Worm (Caenorhabditis elegans) whole organism, midembryonic: ENCODE data around the gene nhr-218.

Source experiments
- T22C8.4 ChIP-seq: fragments of 200-800 bp; sonication (Bioruptor generic); IDR thresholded peaks from 2 replicates; pipeline ENCODE4 v1.3.6; 2022; ENCODE audit warnings: missing genetic modification characterization, missing compliant biosample characterization
- cog-1 ChIP-seq: sonication (generic microtip); optimal IDR thresholded peaks from 2 replicates; lab custom pipeline; 2016; ENCODE audit warnings: missing genetic modification characterization, missing compliant biosample characterization
- flt-1 ChIP-seq: fragments of 200-800 bp; sonication (Bioruptor generic); IDR thresholded peaks from 2 replicates; pipeline ENCODE4 v1.3.6; 2022; ENCODE audit warnings: missing genetic modification characterization, missing compliant biosample characterization
- klf-2 ChIP-seq: fragments of 200-800 bp; sonication (Bioruptor generic); conservative IDR thresholded peaks from 2 replicates; pipeline ENCODE4 v1.3.6; 2022; ENCODE audit warnings: missing genetic modification reagents, missing genetic modification characterization, missing compliant biosample characterization
- med-1 ChIP-seq: sonication (generic microtip); optimal IDR thresholded peaks from 2 replicates; lab custom pipeline; 2017; ENCODE audit warnings: missing genetic modification characterization, mild to moderate bottlenecking, missing compliant biosample characterization, antibody characterized with exemption, missing genetic modification reagents; ENCODE audit not compliant: insufficient read depth
- ref-1 ChIP-seq: fragments of 200-800 bp; sonication (Bioruptor generic); conservative IDR thresholded peaks from 2 replicates; pipeline ENCODE4 v1.3.6; 2022; ENCODE audit warnings: missing genetic modification reagents, missing genetic modification characterization, missing compliant biosample characterization
- tab-1 ChIP-seq: fragments of 200-800 bp; sonication (Bioruptor generic); IDR thresholded peaks from 2 replicates; pipeline ENCODE4 v1.3.6; 2022; ENCODE audit warnings: missing genetic modification characterization, missing compliant biosample characterization
- ztf-23 ChIP-seq: fragments of 200-800 bp; sonication (Bioruptor generic); IDR thresholded peaks from 2 replicates; pipeline ENCODE4 v1.3.6; 2022; ENCODE audit warnings: missing genetic modification reagents, missing genetic modification characterization, missing compliant biosample characterization
- ztf-29 ChIP-seq: fragments of 200-800 bp; sonication (Bioruptor generic); IDR thresholded peaks from 2 replicates; pipeline ENCODE4 v1.3.6; 2022; ENCODE audit warnings: missing genetic modification reagents, missing genetic modification characterization, missing compliant biosample characterization

The nhr-218 gene

DNA sequence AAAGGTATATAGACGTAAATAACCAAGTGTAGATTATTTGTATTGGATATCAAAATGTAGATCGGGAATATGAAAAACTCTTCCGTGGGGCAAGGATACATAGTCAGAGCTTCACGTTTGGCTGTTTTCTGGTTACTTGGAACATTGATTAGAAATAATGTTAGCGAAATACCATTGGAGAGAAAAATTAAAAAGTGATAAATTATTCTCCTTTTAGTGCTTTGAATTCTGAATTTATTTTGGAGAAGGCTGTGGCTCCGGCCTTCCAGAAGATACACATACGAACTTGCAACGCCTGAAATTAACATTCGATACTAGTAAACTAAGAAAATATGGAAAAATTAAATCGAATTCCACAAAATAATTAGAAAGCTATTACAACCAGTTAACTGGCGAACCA is 22.6 kb upstream of the nhr-218 start, which contains the start of gene srh-98:
Gene srh-98, minus strand, starts transcription at position 101 of the 400 bp plus-strand sequence.
- TF ChIP-seq ztf-23 (GFP tag; lab: Robert Waterston, UW), result no peak
- no peak for TF ChIP-seq flt-1
- no peak for TF ChIP-seq med-1 (GFP tag; lab: Kevin White, UChicago)
- TF ChIP-seq T22C8.4 (GFP tag; lab: Robert Waterston, UW), result no peak
- no peak for TF ChIP-seq cog-1 (tag; lab: Kevin White, UChicago)
- TF ChIP-seq klf-2 (GFP tag; lab: Robert Waterston, UW), result no peak
- TF ChIP-seq ztf-29, result no peak
- TF ChIP-seq ref-1 (GFP tag; lab: Robert Waterston, UW), result no peak
- TF ChIP-seq tab-1 (GFP tag; lab: Robert Waterston, UW), result no peak

DNA sequence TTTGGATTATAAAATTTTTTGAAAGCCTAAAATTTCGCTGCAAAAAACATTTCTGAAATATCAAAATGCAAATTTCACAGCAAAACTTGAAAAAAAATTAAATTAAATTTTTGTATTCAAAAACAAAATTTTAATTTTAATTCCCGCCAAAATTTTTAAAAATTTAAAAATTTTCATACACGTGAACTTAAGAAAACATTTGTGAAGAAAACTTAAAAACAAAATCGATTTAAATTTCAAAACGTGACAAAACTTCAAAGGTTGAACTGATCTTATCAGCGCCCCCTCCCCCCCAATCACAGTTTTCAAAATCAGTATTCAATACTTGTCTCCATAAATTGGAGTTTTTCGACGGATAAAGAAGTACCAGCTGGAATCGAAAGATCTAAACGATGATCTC is 21.0 kb upstream of the nhr-218 start, which contains the start of gene F21H7.5:
Gene F21H7.5, plus strand, starts transcription at position 301 of the 400 bp plus-strand sequence.
- TF ChIP-seq ztf-23 (GFP tag; lab: Robert Waterston, UW) (no peak), med-1 (GFP tag; lab: Kevin White, UChicago) (no peak), flt-1 (no peak), ztf-29 (no peak), tab-1 (GFP tag; lab: Robert Waterston, UW) (no peak), klf-2 (GFP tag; lab: Robert Waterston, UW) (no peak), cog-1 (tag; lab: Kevin White, UChicago) (no peak), ref-1 (GFP tag; lab: Robert Waterston, UW) (no peak), T22C8.4 (GFP tag; lab: Robert Waterston, UW) (no peak)

DNA sequence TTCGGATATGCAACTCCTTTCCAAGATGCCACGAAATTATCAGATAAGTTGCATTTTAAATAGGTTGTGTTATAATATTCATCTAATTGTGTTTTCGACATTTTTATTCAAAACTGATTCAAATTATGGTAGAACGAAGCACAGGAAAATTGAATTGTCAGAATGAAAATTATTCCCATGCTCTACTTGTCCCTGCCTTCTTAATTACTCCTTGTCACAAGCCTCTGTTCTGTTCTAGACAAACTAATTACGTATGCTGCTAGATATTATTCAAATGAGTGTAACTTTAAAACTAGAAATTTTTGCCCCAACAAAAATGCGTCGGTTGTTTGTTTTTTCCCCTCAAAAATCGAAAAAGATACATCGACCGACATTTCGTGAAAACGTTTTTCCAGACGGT is 14.2 kb upstream of the nhr-218 start, which contains the start of gene srh-104:
Gene srh-104, minus strand, starts transcription at position 101 of the 400 bp plus-strand sequence.
- TF ChIP-seq med-1 (GFP tag; lab: Kevin White, UChicago), result no peak
- no peak for TF ChIP-seq ztf-23 (GFP tag; lab: Robert Waterston, UW)
- TF ChIP-seq flt-1, result no peak
- TF ChIP-seq cog-1 (tag; lab: Kevin White, UChicago), result no peak
- no peak for TF ChIP-seq T22C8.4 (GFP tag; lab: Robert Waterston, UW)
- TF ChIP-seq klf-2 (GFP tag; lab: Robert Waterston, UW), result no peak
- no peak for TF ChIP-seq ref-1 (GFP tag; lab: Robert Waterston, UW)
- no peak for TF ChIP-seq tab-1 (GFP tag; lab: Robert Waterston, UW)
- TF ChIP-seq ztf-29, result no peak

DNA sequence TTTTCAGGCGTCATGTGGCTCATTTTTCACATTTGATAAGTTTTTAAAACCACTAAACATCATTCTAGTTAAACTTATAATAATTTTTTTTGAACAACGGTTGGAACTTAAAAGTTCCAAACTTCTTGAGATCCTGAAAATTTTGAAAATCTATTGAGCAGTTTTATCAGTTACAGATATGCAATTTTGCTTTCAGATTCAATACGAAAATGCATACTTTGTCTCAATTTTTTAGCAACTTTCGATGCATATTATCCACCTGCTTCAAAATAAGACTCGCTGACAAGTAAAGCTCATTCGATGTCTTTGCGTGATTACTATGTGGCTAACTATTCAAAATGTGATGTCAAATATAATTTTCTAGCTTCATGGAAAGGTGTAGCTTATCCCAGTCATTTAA is 11.7 kb upstream of the nhr-218 start, which contains the start of gene srh-95:
Gene srh-95, plus strand, starts transcription at position 301 of the 400 bp plus-strand sequence.
- TF ChIP-seq ztf-23 (GFP tag; lab: Robert Waterston, UW) (no peak), klf-2 (GFP tag; lab: Robert Waterston, UW) (no peak), cog-1 (tag; lab: Kevin White, UChicago) (no peak), T22C8.4 (GFP tag; lab: Robert Waterston, UW) (no peak), tab-1 (GFP tag; lab: Robert Waterston, UW) (no peak), ztf-29 (no peak), ref-1 (GFP tag; lab: Robert Waterston, UW) (no peak), flt-1 (no peak), med-1 (GFP tag; lab: Kevin White, UChicago) (no peak)

DNA sequence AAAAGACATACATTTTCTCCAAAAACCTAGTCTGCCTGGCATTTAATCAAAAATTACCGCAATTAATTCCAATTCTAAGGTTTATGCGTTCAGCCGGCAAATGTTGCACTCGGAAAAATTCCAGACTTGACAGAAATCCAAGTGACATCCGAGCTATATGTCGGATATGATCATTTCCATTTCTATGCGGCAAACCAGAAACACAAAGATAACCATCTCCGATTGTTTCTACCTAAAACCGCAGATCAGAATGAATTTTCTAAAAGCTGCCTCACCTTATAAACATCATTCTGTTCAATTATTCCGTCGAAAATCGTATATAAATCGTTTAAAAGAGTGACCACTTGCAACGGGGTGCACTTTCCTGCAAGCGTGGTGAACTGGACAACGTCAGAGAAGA is 9.1 kb upstream of the nhr-218 start:
- no peak for TF ChIP-seq ref-1 (GFP tag; lab: Robert Waterston, UW)
- TF ChIP-seq flt-1, result no peak
- TF ChIP-seq T22C8.4 (GFP tag; lab: Robert Waterston, UW), result no peak
- no peak for TF ChIP-seq cog-1 (tag; lab: Kevin White, UChicago)
- no peak for TF ChIP-seq klf-2 (GFP tag; lab: Robert Waterston, UW)
- TF ChIP-seq tab-1 (GFP tag; lab: Robert Waterston, UW), result no peak
- TF ChIP-seq med-1 (GFP tag; lab: Kevin White, UChicago), result no peak

DNA sequence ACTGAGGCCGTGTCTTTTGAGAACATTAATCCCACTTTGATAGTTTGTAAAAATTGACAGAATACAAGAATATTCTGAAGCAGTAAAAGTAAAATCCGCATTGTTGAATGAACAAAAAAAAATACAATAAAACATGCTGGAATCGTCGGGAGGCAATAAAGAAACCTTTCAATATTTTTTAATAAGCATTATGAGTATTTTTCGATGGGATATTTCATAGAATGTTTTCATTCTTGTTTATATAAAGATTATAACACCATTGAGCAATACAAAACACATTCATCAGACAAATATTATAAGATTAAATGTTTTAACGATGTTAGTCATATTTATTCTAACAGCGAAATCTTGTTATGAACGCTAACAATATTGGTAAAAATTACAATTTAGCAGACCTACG is 4.6 kb upstream of the nhr-218 start, which contains the start of gene gcy-20:
Gene gcy-20, minus strand, starts transcription at position 101 of the 400 bp plus-strand sequence.
- no peak for TF ChIP-seq klf-2 (GFP tag; lab: Robert Waterston, UW)
- no peak for TF ChIP-seq med-1 (GFP tag; lab: Kevin White, UChicago)
- TF ChIP-seq ztf-23 (GFP tag; lab: Robert Waterston, UW), result no peak
- TF ChIP-seq tab-1 (GFP tag; lab: Robert Waterston, UW), result no peak
- TF ChIP-seq cog-1 (tag; lab: Kevin White, UChicago), result no peak
- TF ChIP-seq ztf-29, result no peak
- TF ChIP-seq T22C8.4 (GFP tag; lab: Robert Waterston, UW), result no peak
- TF ChIP-seq ref-1 (GFP tag; lab: Robert Waterston, UW), result no peak
- TF ChIP-seq flt-1, result no peak

DNA sequence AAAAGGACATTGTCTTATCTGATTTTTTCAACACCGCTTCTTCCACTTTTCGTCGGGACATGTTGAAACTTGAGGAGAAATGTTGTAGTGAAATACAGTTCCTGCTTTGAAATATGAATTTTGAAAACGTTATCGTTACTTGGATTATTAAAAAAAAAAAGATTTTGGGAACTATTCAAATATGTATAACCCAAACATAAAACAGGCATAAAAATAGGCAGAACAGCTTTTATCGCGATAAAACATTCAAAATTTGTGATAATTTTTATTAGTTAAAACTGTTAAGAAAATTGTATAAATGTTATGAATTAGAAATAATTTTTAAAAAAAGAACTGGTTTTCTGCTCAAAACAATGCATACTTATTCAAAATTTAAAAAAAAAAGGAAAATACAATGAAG is 1.8 kb upstream of the nhr-218 start, which contains the start of gene bgnt-1.3:
Gene bgnt-1.3, minus strand, starts transcription at position 101 of the 400 bp plus-strand sequence.
- TF ChIP-seq T22C8.4 (GFP tag; lab: Robert Waterston, UW) (no peak), ref-1 (GFP tag; lab: Robert Waterston, UW) (no peak), ztf-23 (GFP tag; lab: Robert Waterston, UW) (no peak), med-1 (GFP tag; lab: Kevin White, UChicago) (no peak), ztf-29 (no peak), flt-1 (no peak), cog-1 (tag; lab: Kevin White, UChicago) (no peak), klf-2 (GFP tag; lab: Robert Waterston, UW) (no peak), tab-1 (GFP tag; lab: Robert Waterston, UW) (no peak)

DNA sequence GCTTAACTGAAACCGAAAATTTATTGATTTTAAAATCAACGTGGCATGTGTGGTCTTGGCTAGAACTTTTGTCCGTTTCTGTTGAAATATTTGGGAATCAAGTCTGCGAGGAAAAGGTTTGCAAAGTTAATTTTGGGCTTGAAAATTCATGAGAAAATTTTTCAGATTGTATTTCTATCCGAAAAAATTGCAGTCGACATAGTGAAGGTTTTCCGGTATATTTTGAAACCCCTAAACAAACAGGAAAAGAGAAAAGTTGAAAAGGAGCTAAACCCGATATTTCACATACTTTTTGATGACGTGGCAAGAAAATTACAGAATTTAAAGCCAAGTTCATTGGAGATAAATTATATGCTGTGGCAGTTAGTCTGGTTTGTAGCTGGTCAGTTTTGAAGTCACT is 1.4 kb downstream of the nhr-218 start, which contains the start of gene nhr-127:
Gene nhr-127, plus strand, starts transcription at position 301 of the 400 bp plus-strand sequence.
- TF ChIP-seq flt-1, result no peak
- no peak for TF ChIP-seq ref-1 (GFP tag; lab: Robert Waterston, UW)
- no peak for TF ChIP-seq cog-1 (tag; lab: Kevin White, UChicago)
- no peak for TF ChIP-seq tab-1 (GFP tag; lab: Robert Waterston, UW)
- TF ChIP-seq med-1 (GFP tag; lab: Kevin White, UChicago), result no peak
- TF ChIP-seq ztf-23 (GFP tag; lab: Robert Waterston, UW), result no peak
- TF ChIP-seq klf-2 (GFP tag; lab: Robert Waterston, UW), result no peak
- TF ChIP-seq ztf-29, result no peak
- no peak for TF ChIP-seq T22C8.4 (GFP tag; lab: Robert Waterston, UW)

DNA sequence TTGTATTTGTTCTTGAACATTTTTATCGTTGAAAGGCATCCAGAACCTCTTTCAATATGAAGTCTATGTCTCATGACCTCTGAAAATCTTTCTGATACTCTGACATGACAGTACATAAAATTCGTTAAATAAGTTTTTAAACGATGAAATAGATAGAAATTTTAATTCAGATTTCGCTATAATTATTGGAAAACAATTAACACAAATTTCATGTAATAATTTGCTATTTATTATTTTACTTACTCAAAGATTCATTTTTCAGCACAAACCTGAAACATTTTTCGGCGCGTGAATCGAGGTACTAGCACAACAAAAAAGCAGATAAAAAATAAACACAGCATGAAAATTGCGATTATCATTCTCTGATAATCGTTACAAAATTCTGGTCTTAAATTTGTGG is 8.3 kb downstream of the nhr-218 start, which contains the start of gene T13F3.4:
Gene T13F3.4, minus strand, starts transcription at position 101 of the 400 bp plus-strand sequence.
- TF ChIP-seq ref-1 (GFP tag; lab: Robert Waterston, UW) (no peak), T22C8.4 (GFP tag; lab: Robert Waterston, UW) (no peak), flt-1 (no peak), ztf-29 (no peak), klf-2 (GFP tag; lab: Robert Waterston, UW) (no peak), ztf-23 (GFP tag; lab: Robert Waterston, UW) (no peak), med-1 (GFP tag; lab: Kevin White, UChicago) (no peak), cog-1 (tag; lab: Kevin White, UChicago) (no peak), tab-1 (GFP tag; lab: Robert Waterston, UW) (no peak)
